Worm (Caenorhabditis elegans): ENCODE measurements around the gene rpb-12.

Gene rpb-12

DNA sequence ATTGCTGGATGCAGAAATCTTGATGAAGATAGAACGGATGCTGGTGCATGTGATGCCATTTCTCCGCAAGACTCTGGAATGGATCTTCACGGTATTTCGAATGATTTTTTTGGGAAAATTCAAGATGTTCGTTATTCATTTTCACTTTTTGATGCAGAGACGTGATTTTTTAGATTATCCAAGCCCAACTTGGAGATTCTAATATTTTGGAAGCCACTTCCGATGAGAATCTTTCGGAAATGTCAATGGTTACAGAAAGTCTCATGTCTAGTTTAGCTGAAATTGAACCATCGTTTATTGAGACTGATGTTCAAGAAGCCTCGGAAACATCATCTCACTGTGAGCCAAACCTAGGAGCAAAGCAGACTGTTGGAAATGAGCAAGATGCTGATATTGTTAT lies 45.8 kb downstream of the rpb-12 start:
- TF ChIP-seq daf-12 (tag; optimal IDR thresholded peaks at IDR 0.05) (no peak), nhr-43 (tag; optimal IDR thresholded peaks at IDR 0.05; ENCODE audit: poor library complexity, severe bottlenecking) (no peak), elt-1 (tag; optimal IDR thresholded peaks at IDR 0.05) (no peak), zag-1 (tag; optimal IDR thresholded peaks at IDR 0.05) (no peak), lin-39 (tag; optimal IDR thresholded peaks at IDR 0.05) (no peak), nfya-1 (tag; optimal IDR thresholded peaks at IDR 0.05; ENCODE audit: insufficient read depth) (no peak), R02D3.7 (tag; optimal IDR thresholded peaks at IDR 0.05) (no peak), nhr-76 (tag; optimal IDR thresholded peaks at IDR 0.05) (no peak), ztf-4 (tag; optimal IDR thresholded peaks at IDR 0.05) (no peak), egl-27 (tag; optimal IDR thresholded peaks at IDR 0.05) (no peak), hmg-11 (tag; optimal IDR thresholded peaks at IDR 0.05) (no peak), fkh-10 (GFP tag; optimal IDR thresholded peaks at IDR 0.05) (no peak), jun-1 (tag; optimal IDR thresholded peaks at IDR 0.05) (no peak), skn-1 (tag; optimal IDR thresholded peaks at IDR 0.05) (no peak), fos-1 (tag; optimal IDR thresholded peaks at IDR 0.05) (no peak), nhr-12 (tag; optimal IDR thresholded peaks at IDR 0.05) (no peak), lin-15B (tag; optimal IDR thresholded peaks at IDR 0.05) (no peak)

DNA sequence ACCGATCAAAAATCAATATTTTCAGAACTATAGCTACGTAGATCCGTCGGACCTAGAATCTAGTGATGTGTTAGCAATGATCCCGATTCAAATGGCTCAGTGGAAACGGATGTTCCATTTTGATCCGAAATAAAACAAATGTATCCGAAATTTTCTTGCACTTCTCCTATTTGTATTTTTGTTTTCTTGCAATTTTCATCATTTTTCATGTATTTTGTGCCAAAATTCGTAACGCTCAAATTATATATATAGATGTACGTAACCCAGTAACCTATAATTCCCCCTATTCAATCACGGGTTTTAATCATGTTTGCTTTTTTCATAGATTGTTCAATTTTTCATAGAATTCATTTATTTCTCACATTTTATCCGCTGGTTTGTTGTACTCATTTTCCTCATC lies 47.7 kb downstream of the rpb-12 start, which contains the start of gene gldi-10:
Gene gldi-10 (plus strand): TSS at position 301 of the 400 bp plus-strand sequence.
- TF ChIP-seq unc-62 (GFP tag; optimal IDR thresholded peaks at IDR 0.05), result no peak
- no peak for TF ChIP-seq elt-3 (tag; optimal IDR thresholded peaks at IDR 0.05)
- TF ChIP-seq eor-1 (tag; optimal IDR thresholded peaks at IDR 0.05), result no peak
- TF ChIP-seq fkh-2 (tag; optimal IDR thresholded peaks at IDR 0.05), result no peak
- no peak for TF ChIP-seq nhr-25 (tag; optimal IDR thresholded peaks at IDR 0.05)
- no peak for TF ChIP-seq nhr-23 (tag; optimal IDR thresholded peaks at IDR 0.05)
- no peak for TF ChIP-seq ceh-82 (tag; optimal IDR thresholded peaks at IDR 0.05)
- no peak for TF ChIP-seq nhr-11 (tag; optimal IDR thresholded peaks at IDR 0.05)
